Fruit fly (Drosophila melanogaster): ENCODE results near the gene CG45095.
A peak's percentile ranks its signal among the peaks of the same experiment; 100 is the strongest.

Gene CG45095

dm6 chr3R:25054451-25055188 is 47.7 kb upstream of the CG45095 start, which contains the start of gene CG31109 (continued):
- TF ChIP-seq jing (GFP tag; optimal IDR thresholded peaks at IDR 0.05) = no peak
- no peak for TF ChIP-seq TFAM (GFP tag; optimal IDR thresholded peaks at IDR 0.05)
- TF ChIP-seq Sin3A (optimal IDR thresholded peaks at IDR 0.05) = peak; percentile 2
- TF ChIP-seq aop (GFP tag; IDR thresholded peaks at IDR 0.05) = no peak
- peak; percentile 84 for TF ChIP-seq CG8290 (GFP tag; optimal IDR thresholded peaks at IDR 0.05)
- peak; percentile 73 to 89 for TF ChIP-seq CG8290 (tag; optimal IDR thresholded peaks at IDR 0.05)
- TF ChIP-seq CG3847 (GFP tag; IDR thresholded peaks at IDR 0.05) = peak; percentile 37; the same call in 1 of the 2 replicates
- TF ChIP-seq CG13424 (tag; optimal IDR thresholded peaks at IDR 0.05) = peak; percentile 22
- peak; percentile 30 for TF ChIP-seq CG7987 (GFP tag; optimal IDR thresholded peaks at IDR 0.05)
- no peak for TF ChIP-seq CG7745 (tag; optimal IDR thresholded peaks at IDR 0.05)
- peak; percentile 8 for TF ChIP-seq CG18011 (GFP tag; optimal IDR thresholded peaks at IDR 0.05)
- TF ChIP-seq unc-4 (GFP tag; IDR thresholded peaks at IDR 0.05; ENCODE audit: partially characterized antibody) = peak; percentile 44; the same call in 1 of the 2 replicates
- no peak for TF ChIP-seq Atf-2 (GFP tag; optimal IDR thresholded peaks at IDR 0.05)
- TF ChIP-seq da (GFP tag; optimal IDR thresholded peaks at IDR 0.05) = no peak
- TF ChIP-seq Dll (GFP tag; IDR thresholded peaks at IDR 0.05; ENCODE audit: partially characterized antibody) = peak; percentile 50; the same call in 1 of the 4 replicates
- peak; percentile 39; the same call in 1 of the 2 replicates for TF ChIP-seq hbn (GFP tag; IDR thresholded peaks at IDR 0.05; ENCODE audit: partially characterized antibody)
- peak; percentile 2 for TF ChIP-seq CG17359 (tag; optimal IDR thresholded peaks at IDR 0.05)
- no peak for TF ChIP-seq Awh (GFP tag; IDR thresholded peaks at IDR 0.05)
- peak; percentile 37; the same call in 1 of the 3 replicates for TF ChIP-seq CG6791 (GFP tag; IDR thresholded peaks at IDR 0.05; ENCODE audit: partially characterized antibody)
- TF ChIP-seq Med (GFP tag) = peak; percentile 74
- TF ChIP-seq stwl (tag; optimal IDR thresholded peaks at IDR 0.05) = peak; percentile 77
- TF ChIP-seq klu (GFP tag; IDR thresholded peaks at IDR 0.05) = no peak
- peak; percentile 39 for TF ChIP-seq grau (tag; optimal IDR thresholded peaks at IDR 0.05)
- TF ChIP-seq oc (tag; optimal IDR thresholded peaks at IDR 0.05) = no peak
- TF ChIP-seq nerfin-2 (GFP tag; IDR thresholded peaks at IDR 0.05; ENCODE audit: partially characterized antibody) = no peak
- TF ChIP-seq MBD-R2 (GFP tag; IDR thresholded peaks at IDR 0.05) = peak; percentile 79
- no peak for TF ChIP-seq CG13123 (GFP tag; optimal IDR thresholded peaks at IDR 0.05)
- TF ChIP-seq Hsf (GFP tag; optimal IDR thresholded peaks at IDR 0.05) = peak; percentile 2
- no peak for TF ChIP-seq CG4707 (GFP tag; optimal IDR thresholded peaks at IDR 0.05)
- TF ChIP-seq gem (tag; optimal IDR thresholded peaks at IDR 0.05) = peak; percentile 33
- peak; percentile 43 for TF ChIP-seq mam (GFP tag; optimal IDR thresholded peaks at IDR 0.05)
- TF ChIP-seq mirr (GFP tag; optimal IDR thresholded peaks at IDR 0.05) = peak; percentile 54
- no peak for TF ChIP-seq CG7963 (GFP tag; IDR thresholded peaks at IDR 0.05; ENCODE audit: partially characterized antibody)
- no peak for TF ChIP-seq Elba2 (GFP tag; optimal IDR thresholded peaks at IDR 0.05)
- peak; percentile 27 for TF ChIP-seq twi (tag; optimal IDR thresholded peaks at IDR 0.05)
- TF ChIP-seq Lim3 (GFP tag; IDR thresholded peaks at IDR 0.05) = no peak
- TF ChIP-seq CG10147 (GFP tag; optimal IDR thresholded peaks at IDR 0.05) = peak; percentile 40
- peak; percentile 10 for TF ChIP-seq Fer3 (tag; optimal IDR thresholded peaks at IDR 0.05)
- TF ChIP-seq Sry-δ (GFP tag; optimal IDR thresholded peaks at IDR 0.05) = peak; percentile 69
- TF ChIP-seq cg (GFP tag; optimal IDR thresholded peaks at IDR 0.05) = no peak
- TF ChIP-seq CG17829 (tag; optimal IDR thresholded peaks at IDR 0.05) = peak; percentile 31
- no peak for TF ChIP-seq CG7928 (GFP tag; optimal IDR thresholded peaks at IDR 0.05)
- peak; percentile 7 for TF ChIP-seq Bteb2 (GFP tag; optimal IDR thresholded peaks at IDR 0.05)
- TF ChIP-seq lilli (GFP tag; optimal IDR thresholded peaks at IDR 0.05) = peak; percentile 60
- peak in 1 of 2 experiments; percentile 26 for TF ChIP-seq Pdp1 (GFP tag; optimal IDR thresholded peaks at IDR 0.05)
- peak; percentile 17 for TF ChIP-seq CG13775 (GFP tag; optimal IDR thresholded peaks at IDR 0.05)
- no peak for TF ChIP-seq CG18476 (GFP tag; optimal IDR thresholded peaks at IDR 0.05)
- TF ChIP-seq CG2129 (GFP tag; IDR thresholded peaks at IDR 0.05; ENCODE audit: partially characterized antibody) = 0 out of 2 replicates have a peak, but pooled peaks have one; percentile 17

All from whole organism, embryonic.